Worm (Caenorhabditis elegans) whole organism, L1 larva: ENCODE measurements around the gene K08E5.5.

Experiments used
- aha-1 ChIP-seq: fragments of 150-350 bp; optimal IDR thresholded peaks from 2 replicates; lab custom pipeline; 2014; ENCODE audit warnings: missing biosample characterization, missing genetic modification characterization
- efl-1 ChIP-seq, 4 experiments: fragments of 150-350 bp; optimal IDR thresholded peaks in 3 of 4; peaks in 1 of 4; 1 replicate in 1 of 4; 2 replicates in 3 of 4; lab custom pipeline; 2014; ENCODE audit warnings: missing biosample characterization in 2 of 4, missing genetic modification characterization in 2 of 4, missing genetic modification reagents in 2 of 4
- fkh-8 ChIP-seq: sonication (generic microtip); optimal IDR thresholded peaks from 2 replicates; lab custom pipeline; 2016; ENCODE audit warnings: mild to moderate bottlenecking, missing genetic modification characterization, missing compliant biosample characterization
- lsy-2 ChIP-seq, 2 experiments: fragments of 150-350 bp; optimal IDR thresholded peaks; 2 replicates each; lab custom pipeline; 2014; ENCODE audit warnings: missing biosample characterization in 2 of 2, missing genetic modification characterization in 2 of 2
- nhr-12 ChIP-seq: sonication (generic microtip); optimal IDR thresholded peaks from 2 replicates; lab custom pipeline; 2017; ENCODE audit warnings: missing biosample characterization, missing genetic modification characterization
- unc-86 ChIP-seq: sonication (generic microtip); optimal IDR thresholded peaks from 2 replicates; lab custom pipeline; 2016; ENCODE audit warnings: missing genetic modification characterization, missing compliant biosample characterization
- zag-1 ChIP-seq: fragments of 150-350 bp; optimal IDR thresholded peaks from 2 replicates; lab custom pipeline; 2014; ENCODE audit warnings: missing biosample characterization, missing genetic modification characterization

ce11 chrIII:10112958-10113357 lies 47.3 kb downstream of the K08E5.5 start, which contains the start of gene vps-29:
- TF ChIP-seq lsy-2 (tag; optimal IDR thresholded peaks at IDR 0.05; lab: Kevin White, UChicago) (no peak), nhr-12 (tag; lab: Kevin White, UChicago) (no peak), zag-1 (no peak), aha-1 (tag; lab: Kevin White, UChicago) (no peak), unc-86 (no peak), fkh-8 (tag; lab: Kevin White, UChicago) (no peak), efl-1 (optimal IDR thresholded peaks at IDR 0.05; lab: Kevin White, UChicago) (no peak), efl-1 (GFP tag; optimal IDR thresholded peaks at IDR 0.05 in 1 of 2; lab: Kevin White, UChicago) (no peak)
